Fruit fly (Drosophila melanogaster) whole organism, embryonic: ENCODE data around the gene Tim17a2.

ENCODE experiments used
- Bdp1 ChIP-seq: fragments of 200-800 bp; sonication (Bioruptor generic); optimal IDR thresholded peaks from 3 replicates; lab custom pipeline; 2016; ENCODE audit warnings: missing biosample characterization, missing genetic modification characterization
- CG10147 ChIP-seq: fragments of 200-800 bp; sonication (Bioruptor generic); optimal IDR thresholded peaks from 2 replicates; lab custom pipeline; 2019; ENCODE audit warnings: missing biosample characterization, mild to moderate bottlenecking, missing genetic modification characterization, moderate library complexity
- CG15011 ChIP-seq: fragments of 200-800 bp; sonication (Bioruptor generic); optimal IDR thresholded peaks from 3 replicates; lab custom pipeline; 2018; ENCODE audit warnings: missing biosample characterization, mild to moderate bottlenecking, missing genetic modification characterization
- CG15479 ChIP-seq: fragments of 200-800 bp; sonication (Bioruptor generic); optimal IDR thresholded peaks from 3 replicates; lab custom pipeline; 2019; ENCODE audit warnings: missing biosample characterization, mild to moderate bottlenecking, missing genetic modification characterization, moderate library complexity
- CG15514 ChIP-seq: fragments of 200-800 bp; sonication (Bioruptor generic); optimal IDR thresholded peaks from 3 replicates; lab custom pipeline; 2017; ENCODE audit warnings: missing biosample characterization, missing genetic modification characterization, mild to moderate bottlenecking, moderate library complexity, missing genetic modification reagents
- CG16863 ChIP-seq: fragments of 200-800 bp; sonication (Bioruptor generic); optimal IDR thresholded peaks from 3 replicates; lab custom pipeline; 2016; ENCODE audit warnings: missing biosample characterization, missing genetic modification characterization
- CG17359 ChIP-seq: fragments of 200-800 bp; sonication (Bioruptor generic); optimal IDR thresholded peaks from 3 replicates; lab custom pipeline; 2018; ENCODE audit warnings: missing biosample characterization, mild to moderate bottlenecking, missing genetic modification characterization, moderate library complexity
- CG17612 ChIP-seq: fragments of 200-800 bp; sonication (Bioruptor generic); IDR thresholded peaks from 2 replicates; pipeline ENCODE4 v1.3.6; 2022; ENCODE audit warnings: missing biosample characterization, missing genetic modification characterization
- CG17802 ChIP-seq: fragments of 200-800 bp; sonication (Bioruptor generic); optimal IDR thresholded peaks from 2 replicates; lab custom pipeline; 2018; ENCODE audit warnings: missing biosample characterization, mild to moderate bottlenecking, missing genetic modification characterization, moderate library complexity
- CG18011 ChIP-seq: fragments of 200-800 bp; sonication (Bioruptor generic); optimal IDR thresholded peaks from 2 replicates; lab custom pipeline; 2017; ENCODE audit warnings: missing biosample characterization, missing genetic modification characterization, mild to moderate bottlenecking, moderate library complexity, missing genotype
- CG2712 ChIP-seq: fragments of 200-800 bp; optimal IDR thresholded peaks from 3 replicates; lab custom pipeline; 2019; ENCODE audit warnings: missing biosample characterization, mild to moderate bottlenecking, missing genetic modification characterization, moderate library complexity
- CG32767 ChIP-seq: fragments of 200-800 bp; sonication (Bioruptor generic); IDR thresholded peaks from 2 replicates; pipeline ENCODE4 v1.3.6; 2022; ENCODE audit warnings: missing biosample characterization, missing genetic modification characterization
- CG3726 ChIP-seq: fragments of 200-800 bp; sonication (Bioruptor generic); IDR thresholded peaks from 3 replicates; pipeline ENCODE4, ENCODE4 v1.3.6; 2022; ENCODE audit warnings: missing biosample characterization, missing genetic modification characterization
- CG5245 ChIP-seq: fragments of 200-800 bp; sonication (Bioruptor generic); optimal IDR thresholded peaks from 3 replicates; lab custom pipeline; 2016; ENCODE audit warnings: missing biosample characterization, missing genetic modification characterization
- Chrac-16 ChIP-seq: fragments of 200-800 bp; sonication (Bioruptor generic); optimal IDR thresholded peaks from 3 replicates; lab custom pipeline; 2016; ENCODE audit warnings: missing biosample characterization, missing genetic modification characterization
- CoRest ChIP-seq: fragments of 200-800 bp; sonication (Bioruptor generic); optimal IDR thresholded peaks from 3 replicates; lab custom pipeline; 2018; ENCODE audit warnings: missing biosample characterization, mild to moderate bottlenecking, missing genetic modification characterization, moderate library complexity
- Dad ChIP-seq: fragments of 200-800 bp; sonication (Bioruptor generic); optimal IDR thresholded peaks from 3 replicates; lab custom pipeline; 2016; ENCODE audit warnings: missing biosample characterization, missing genetic modification characterization
- Doc2 ChIP-seq: fragments of 200-800 bp; sonication (Bioruptor generic); IDR thresholded peaks from 2 replicates; pipeline ENCODE4 v1.3.6; 2022; ENCODE audit warnings: missing biosample characterization, missing genetic modification characterization
- Ets65A ChIP-seq: fragments of 200-800 bp; sonication (Bioruptor generic); peaks from one replicate; lab custom pipeline; 2016; ENCODE audit warnings: missing biosample characterization, missing genetic modification characterization
- H2.0 ChIP-seq: fragments of 200-800 bp; sonication (Bioruptor generic); IDR thresholded peaks from 2 replicates; pipeline ENCODE4 v1.3.6; 2022; ENCODE audit warnings: missing biosample characterization, missing genetic modification characterization
- HLH4C ChIP-seq: fragments of 200-800 bp; sonication (Bioruptor generic); IDR thresholded peaks from 3 replicates; pipeline ENCODE4 v1.3.6; 2022; ENCODE audit warnings: missing biosample characterization, missing genetic modification characterization; ENCODE audit not compliant: partially characterized antibody
- Hand ChIP-seq: fragments of 200-800 bp; sonication (Bioruptor generic); optimal IDR thresholded peaks from 2 replicates; lab custom pipeline; 2017; ENCODE audit warnings: mild to moderate bottlenecking, missing biosample characterization, missing genetic modification reagents, missing genetic modification characterization
- Hsf ChIP-seq: fragments of 200-800 bp; sonication (Bioruptor generic); optimal IDR thresholded peaks from 3 replicates; lab custom pipeline; 2016; ENCODE audit warnings: missing biosample characterization, missing genetic modification characterization
- Lim3 ChIP-seq: fragments of 200-800 bp; sonication (Bioruptor generic); IDR thresholded peaks from 2 replicates; pipeline ENCODE4 v1.3.6; 2022; ENCODE audit warnings: missing biosample characterization, missing genetic modification characterization
- Mrtf ChIP-seq: fragments of 200-800 bp; sonication (Bioruptor generic); IDR thresholded peaks from 3 replicates; pipeline ENCODE4 v1.3.6; 2022; ENCODE audit warnings: missing biosample characterization, missing genetic modification characterization
- Nf-YB ChIP-seq: fragments of 200-800 bp; sonication (Bioruptor generic); optimal IDR thresholded peaks from 3 replicates; lab custom pipeline; 2019; ENCODE audit warnings: missing biosample characterization, mild to moderate bottlenecking, missing genetic modification characterization, moderate library complexity
- Pdp1 ChIP-seq, 2 experiments: fragments of 200-800 bp; sonication (Bioruptor generic); optimal IDR thresholded peaks; 3 replicates each; lab custom pipeline; 2016; ENCODE audit warnings: missing biosample characterization in 2 of 2, missing genetic modification characterization in 2 of 2, mild to moderate bottlenecking in 1 of 2, moderate library complexity in 1 of 2
- Poxn ChIP-seq: fragments of 200-800 bp; sonication (Bioruptor generic); IDR thresholded peaks from 2 replicates; pipeline ENCODE4 v1.3.6; 2022; ENCODE audit warnings: missing biosample characterization, missing genetic modification characterization
- Usf ChIP-seq: fragments of 200-800 bp; sonication (Bioruptor generic); optimal IDR thresholded peaks from 2 replicates; lab custom pipeline; 2017; ENCODE audit warnings: missing genotype, missing biosample characterization, missing genetic modification characterization
- YL-1 ChIP-seq: fragments of 200-800 bp; sonication (Bioruptor generic); optimal IDR thresholded peaks from 3 replicates; lab custom pipeline; 2017; ENCODE audit warnings: missing biosample characterization, mild to moderate bottlenecking, missing genetic modification characterization
- bsh ChIP-seq, 2 experiments: fragments of 200-800 bp; sonication (Bioruptor generic); optimal IDR thresholded peaks; 2 replicates each; lab custom pipeline; 2017 to 2018; ENCODE audit warnings: mild to moderate bottlenecking in 2 of 2, missing biosample characterization in 2 of 2, missing genetic modification characterization in 2 of 2, moderate library complexity in 1 of 2
- cas ChIP-seq: fragments of 200-800 bp; sonication (Bioruptor generic); IDR thresholded peaks from 2 replicates; pipeline ENCODE4 v1.3.6; 2022; ENCODE audit warnings: missing biosample characterization, missing genetic modification characterization
- chm ChIP-seq: fragments of 200-800 bp; sonication (Bioruptor generic); IDR thresholded peaks from 2 replicates; pipeline ENCODE4 v1.3.6; 2022; ENCODE audit warnings: missing biosample characterization, missing genetic modification characterization
- crc ChIP-seq: fragments of 200-800 bp; sonication (Bioruptor generic); optimal IDR thresholded peaks from 2 replicates; lab custom pipeline; 2016; ENCODE audit warnings: missing biosample characterization, missing genetic modification characterization
- dmrt11E ChIP-seq: fragments of 200-800 bp; sonication (Bioruptor generic); optimal IDR thresholded peaks from 3 replicates; lab custom pipeline; 2018; ENCODE audit warnings: missing biosample characterization, mild to moderate bottlenecking, missing genetic modification characterization, moderate library complexity
- dmrt99B ChIP-seq: fragments of 200-800 bp; sonication (Bioruptor generic); optimal IDR thresholded peaks from 2 replicates; lab custom pipeline; 2018; ENCODE audit warnings: missing biosample characterization, mild to moderate bottlenecking, missing genetic modification characterization, moderate library complexity
- gcm2 ChIP-seq: fragments of 200-800 bp; sonication (Bioruptor generic); optimal IDR thresholded peaks from 2 replicates; lab custom pipeline; 2016; ENCODE audit warnings: missing biosample characterization, missing genetic modification characterization
- ham ChIP-seq: fragments of 200-800 bp; sonication (Bioruptor generic); IDR thresholded peaks from 2 replicates; pipeline ENCODE4 v1.3.6; 2022; ENCODE audit warnings: missing biosample characterization, missing genetic modification characterization
- hb ChIP-seq: fragments of 200-800 bp; sonication (Bioruptor generic); IDR thresholded peaks from 3 replicates; pipeline ENCODE4 v1.3.6; 2022; ENCODE audit warnings: missing biosample characterization, missing genetic modification characterization; ENCODE audit not compliant: partially characterized antibody
- ken ChIP-seq: fragments of 200-800 bp; sonication (Bioruptor generic); IDR thresholded peaks from 3 replicates; pipeline ENCODE4 v1.3.6; 2022; ENCODE audit warnings: missing biosample characterization, missing genetic modification characterization
- prd ChIP-seq, 3 experiments: fragments of >200 bp in 2 of 3; fragments of 200-800 bp in 1 of 3; sonication (Bioruptor generic) in 1 of 3; optimal IDR thresholded peaks in 2 of 3; IDR thresholded peaks in 1 of 3; 2 replicates in 2 of 3; 3 replicates in 1 of 3; pipeline versions ENCODE4 v1.3.6 to Lab custom; 2017 to 2022; ENCODE audit warnings: missing biosample characterization in 1 of 3, missing genetic modification characterization in 1 of 3
- run ChIP-seq: fragments of 200-800 bp; sonication (Bioruptor generic); optimal IDR thresholded peaks from 3 replicates; lab custom pipeline; 2018; ENCODE audit warnings: missing biosample characterization, mild to moderate bottlenecking, missing genetic modification characterization
- ssp ChIP-seq: fragments of 200-800 bp; sonication (Bioruptor generic); IDR thresholded peaks from 2 replicates; pipeline ENCODE4 v1.3.6; 2022; ENCODE audit warnings: missing biosample characterization, missing genetic modification characterization
- tio ChIP-seq: fragments of 200-800 bp; sonication (Bioruptor generic); optimal IDR thresholded peaks from 2 replicates; lab custom pipeline; 2017; ENCODE audit warnings: missing biosample characterization, missing genetic modification characterization, inconsistent platforms
- tll ChIP-seq, 2 experiments: fragments of 200-800 bp in 1 of 2; fragments of >200 bp in 1 of 2; sonication (Bioruptor generic) in 1 of 2; optimal IDR thresholded peaks; 2 replicates each; lab custom pipeline; 2017 to 2019; ENCODE audit warnings: missing biosample characterization in 2 of 2, missing genetic modification characterization in 2 of 2, mild to moderate bottlenecking in 1 of 2, moderate library complexity in 1 of 2
- tna ChIP-seq: fragments of 200-800 bp; sonication (Bioruptor generic); IDR thresholded peaks from 2 replicates; pipeline ENCODE4 v1.3.6; 2022; ENCODE audit warnings: missing biosample characterization, missing genetic modification characterization; ENCODE audit not compliant: partially characterized antibody
- vfl ChIP-seq: fragments of 200-800 bp; sonication (Bioruptor generic); optimal IDR thresholded peaks from 2 replicates; lab custom pipeline; 2016; ENCODE audit warnings: missing biosample characterization, missing genetic modification characterization
- zfh1 ChIP-seq: fragments of 200-800 bp; sonication (Bioruptor generic); IDR thresholded peaks from 3 replicates; pipeline ENCODE4 v1.3.6; 2022; ENCODE audit warnings: missing biosample characterization, missing genetic modification characterization

The Tim17a2 gene

dm6 chr3R:5283360-5283963 lies 21.0 kb upstream of the Tim17a2 start (continued):
- TF ChIP-seq H2.0 (GFP tag; lab: Robert Waterston, UW) (peak; percentile 74; the same call in 1 of the 2 replicates), Hsf (GFP tag; lab: Kevin White, UChicago) (peak; percentile 92), chm (GFP tag; lab: Robert Waterston, UW) (peak; percentile 72), CG17612 (GFP tag; lab: Robert Waterston, UW) (peak; percentile 67), ken (GFP tag; lab: Robert Waterston, UW) (peak; percentile 82), CG15514 (GFP tag; lab: Kevin White, UChicago) (peak; percentile 81), CG18011 (GFP tag; lab: Kevin White, UChicago) (peak; percentile 79), prd (optimal IDR thresholded peaks at IDR 0.05; lab: Kevin White, UChicago) (no peak), prd (GFP tag; IDR thresholded peaks at IDR 0.05; lab: Robert Waterston, UW) (peak; percentile 84), bsh (GFP tag; optimal IDR thresholded peaks at IDR 0.05; lab: Kevin White, UChicago) (peak; percentile 74 to 91), tna (no peak), Doc2 (GFP tag; lab: Robert Waterston, UW) (0 out of 2 replicates have a peak, but pooled peaks have one; percentile 40), Mrtf (GFP tag; lab: Robert Waterston, UW) (peak; percentile 73; the same call in 2 of the 3 replicates), zfh1 (peak; percentile 77), CG16863 (GFP tag; lab: Kevin White, UChicago) (peak; percentile 89), gcm2 (GFP tag; lab: Kevin White, UChicago) (peak; percentile 80), tio (GFP tag; lab: Kevin White, UChicago) (peak; percentile 84), Poxn (GFP tag; lab: Robert Waterston, UW) (peak; percentile 32; the same call in 1 of the 2 replicates), CG15011 (GFP tag; lab: Kevin White, UChicago) (peak; percentile 89), run (tag; lab: Kevin White, UChicago) (peak; percentile 90), vfl (GFP tag; lab: Kevin White, UChicago) (peak; percentile 78), Dad (GFP tag; lab: Kevin White, UChicago) (peak; percentile 88), CG32767 (GFP tag; lab: Robert Waterston, UW) (peak; percentile 72; the same call in 1 of the 2 replicates), CG2712 (tag; lab: Kevin White, UChicago) (peak; percentile 92), dmrt11E (tag; lab: Kevin White, UChicago) (peak; percentile 54), CG3726 (GFP tag; lab: Robert Waterston, UW) (peak; percentile 66; the same call in 1 of the 3 replicates), ssp (GFP tag; lab: Robert Waterston, UW) (peak; percentile 69), CG5245 (GFP tag; lab: Kevin White, UChicago) (peak; percentile 70), ham (GFP tag; lab: Robert Waterston, UW) (peak; percentile 62; the same call in 1 of the 2 replicates), CG17802 (tag; lab: Kevin White, UChicago) (peak; percentile 63), dmrt99B (tag; lab: Kevin White, UChicago) (peak; percentile 94), tll (GFP tag; optimal IDR thresholded peaks at IDR 0.05; lab: Kevin White, UChicago) (no peak), CoRest (tag; lab: Kevin White, UChicago) (peak; percentile 94), cas (GFP tag; lab: Robert Waterston, UW) (peak; percentile 84), Bdp1 (peak; percentile 77), Lim3 (no peak), Pdp1 (GFP tag; optimal IDR thresholded peaks at IDR 0.05; lab: Kevin White, UChicago) (peak; percentile 86 to 94), CG15479 (GFP tag; lab: Kevin White, UChicago) (no peak), HLH4C (no peak), Usf (GFP tag; lab: Kevin White, UChicago) (peak; percentile 76), Nf-YB (GFP tag; lab: Kevin White, UChicago) (peak; percentile 77), Chrac-16 (GFP tag; lab: Kevin White, UChicago) (peak; percentile 84), CG10147 (GFP tag; lab: Kevin White, UChicago) (peak; percentile 93), Ets65A (GFP tag; lab: Kevin White, UChicago) (peak; percentile 94), Hand (peak; percentile 91), YL-1 (GFP tag; lab: Kevin White, UChicago) (peak; percentile 78), hb (GFP tag; lab: Robert Waterston, UW) (no peak), CG17359 (tag; lab: Kevin White, UChicago) (peak; percentile 91), crc (GFP tag; lab: Kevin White, UChicago) (peak; percentile 86)
